Fruit fly (Drosophila melanogaster) whole organism, prepupa: ENCODE measurements around the gene CecB.

Experiments
- Blimp-1 ChIP-seq: fragments of 200-800 bp; sonication (Bioruptor generic); optimal IDR thresholded peaks from 3 replicates; lab custom pipeline; 2017; ENCODE audit warnings: missing biosample characterization, missing genetic modification characterization, mild to moderate bottlenecking, moderate library complexity, missing genetic modification reagents
- CG10631 ChIP-seq: fragments of 200-800 bp; sonication (Bioruptor generic); optimal IDR thresholded peaks from 2 replicates; lab custom pipeline; 2016; ENCODE audit warnings: missing biosample characterization, missing genetic modification characterization
- CG11762 ChIP-seq: fragments of 200-800 bp; sonication (Bioruptor generic); optimal IDR thresholded peaks from 3 replicates; lab custom pipeline; 2016; ENCODE audit warnings: missing biosample characterization, missing genetic modification characterization; ENCODE audit not compliant: insufficient read depth
- CG15336 ChIP-seq: fragments of 200-800 bp; sonication (Bioruptor generic); IDR thresholded peaks from 2 replicates; pipeline ENCODE4 v1.3.6; 2022; ENCODE audit warnings: missing biosample characterization, missing genetic modification characterization
- CG1621 ChIP-seq: fragments of 200-800 bp; sonication (Bioruptor generic); optimal IDR thresholded peaks from 3 replicates; lab custom pipeline; 2018; ENCODE audit warnings: missing biosample characterization, mild to moderate bottlenecking, missing genetic modification characterization
- CG16779 ChIP-seq: fragments of 200-800 bp; sonication (Bioruptor generic); optimal IDR thresholded peaks from 3 replicates; lab custom pipeline; 2017; ENCODE audit warnings: missing biosample characterization, mild to moderate bottlenecking, missing genetic modification characterization
- CG31627 ChIP-seq: fragments of 200-800 bp; sonication (Bioruptor generic); optimal IDR thresholded peaks from 3 replicates; lab custom pipeline; 2016; ENCODE audit warnings: missing biosample characterization, missing genetic modification characterization
- CG32006 ChIP-seq: fragments of 200-800 bp; sonication (Bioruptor generic); optimal IDR thresholded peaks from 3 replicates; lab custom pipeline; 2017; ENCODE audit warnings: missing biosample characterization, mild to moderate bottlenecking, missing genetic modification characterization
- CG34406 ChIP-seq: fragments of 200-800 bp; sonication (Bioruptor generic); optimal IDR thresholded peaks from 3 replicates; lab custom pipeline; 2016; ENCODE audit warnings: missing biosample characterization, missing genetic modification characterization
- CG3919 ChIP-seq: fragments of 200-800 bp; sonication (Bioruptor generic); optimal IDR thresholded peaks from 3 replicates; lab custom pipeline; 2016; ENCODE audit warnings: missing biosample characterization, missing genetic modification characterization
- CG6276 ChIP-seq: fragments of 200-800 bp; sonication (Bioruptor generic); optimal IDR thresholded peaks from 2 replicates; lab custom pipeline; 2017; ENCODE audit warnings: missing biosample characterization, mild to moderate bottlenecking, missing genetic modification characterization
- CG6792 ChIP-seq: fragments of 200-800 bp; sonication (Bioruptor generic); optimal IDR thresholded peaks from 3 replicates; lab custom pipeline; 2016; ENCODE audit warnings: missing biosample characterization, missing genetic modification characterization
- CG6808 ChIP-seq: fragments of 200-800 bp; sonication (Bioruptor generic); optimal IDR thresholded peaks from 3 replicates; lab custom pipeline; 2017; ENCODE audit warnings: missing biosample characterization, missing genetic modification characterization, mild to moderate bottlenecking, moderate library complexity, missing genetic modification reagents
- CG7368 ChIP-seq: fragments of 200-800 bp; sonication (Bioruptor generic); optimal IDR thresholded peaks from 3 replicates; lab custom pipeline; 2016; ENCODE audit warnings: missing biosample characterization, missing genetic modification characterization
- CG8319 ChIP-seq: fragments of 200-800 bp; sonication (Bioruptor generic); optimal IDR thresholded peaks from 3 replicates; lab custom pipeline; 2016; ENCODE audit warnings: missing biosample characterization, missing genetic modification characterization
- CG8632 ChIP-seq: fragments of 200-800 bp; sonication (Bioruptor generic); optimal IDR thresholded peaks from 3 replicates; lab custom pipeline; 2016; ENCODE audit warnings: missing biosample characterization, missing genetic modification characterization
- CG9139 ChIP-seq: fragments of 200-800 bp; sonication (Bioruptor generic); optimal IDR thresholded peaks from 3 replicates; lab custom pipeline; 2017; ENCODE audit warnings: missing biosample characterization, mild to moderate bottlenecking, missing genetic modification characterization
- Eip75B ChIP-seq: fragments of 200-800 bp; sonication (Bioruptor generic); optimal IDR thresholded peaks from 3 replicates; lab custom pipeline; 2016; ENCODE audit warnings: missing biosample characterization, missing genetic modification characterization
- Eip78C ChIP-seq: fragments of 200-800 bp; sonication (Bioruptor generic); peaks from one replicate; lab custom pipeline; 2016; ENCODE audit warnings: missing biosample characterization, missing genetic modification characterization
- Eip93F ChIP-seq: fragments of 200-800 bp; sonication (Bioruptor generic); optimal IDR thresholded peaks from 2 replicates; lab custom pipeline; 2016; ENCODE audit warnings: missing biosample characterization, mild to moderate bottlenecking, missing genetic modification characterization
- Ets21C ChIP-seq: fragments of 200-800 bp; sonication (Bioruptor generic); optimal IDR thresholded peaks from 3 replicates; lab custom pipeline; 2016; ENCODE audit warnings: missing biosample characterization, missing genetic modification characterization
- Ets96B ChIP-seq: fragments of 200-800 bp; optimal IDR thresholded peaks from 2 replicates; lab custom pipeline; 2019; ENCODE audit warnings: missing biosample characterization, mild to moderate bottlenecking, missing genetic modification characterization, moderate library complexity
- Gug ChIP-seq: fragments of 200-800 bp; sonication (Bioruptor generic); IDR thresholded peaks from 2 replicates; pipeline ENCODE4 v1.3.6; 2022; ENCODE audit warnings: missing biosample characterization, missing genetic modification characterization
- Hr38 ChIP-seq: sonication (Bioruptor generic); optimal IDR thresholded peaks from 2 replicates; lab custom pipeline; 2016; ENCODE audit warnings: missing biosample characterization, missing genetic modification characterization
- Hr4 ChIP-seq: fragments of 200-800 bp; sonication (Bioruptor generic); optimal IDR thresholded peaks from 3 replicates; lab custom pipeline; 2016; ENCODE audit warnings: missing biosample characterization, missing genetic modification characterization
- Lpt ChIP-seq: fragments of 200-800 bp; sonication (Bioruptor generic); optimal IDR thresholded peaks from 3 replicates; lab custom pipeline; 2016; ENCODE audit warnings: missing biosample characterization, missing genetic modification characterization
- Met ChIP-seq: fragments of 200-800 bp; sonication (Bioruptor generic); optimal IDR thresholded peaks from 3 replicates; lab custom pipeline; 2016; ENCODE audit warnings: missing biosample characterization, missing genetic modification characterization
- OdsH ChIP-seq: fragments of 200-800 bp; sonication (Bioruptor generic); optimal IDR thresholded peaks from 3 replicates; lab custom pipeline; 2016; ENCODE audit warnings: missing biosample characterization, missing genetic modification characterization
- Smox ChIP-seq: fragments of 200-800 bp; sonication (Bioruptor generic); optimal IDR thresholded peaks from 3 replicates; lab custom pipeline; 2016; ENCODE audit warnings: missing biosample characterization, missing genetic modification characterization
- Sox102F ChIP-seq: fragments of 200-800 bp; sonication (Bioruptor generic); optimal IDR thresholded peaks from 2 replicates; lab custom pipeline; 2016; ENCODE audit warnings: missing biosample characterization, mild to moderate bottlenecking, missing genetic modification characterization
- Sox14 ChIP-seq: fragments of 200-800 bp; sonication (Bioruptor generic); optimal IDR thresholded peaks from 3 replicates; lab custom pipeline; 2016; ENCODE audit warnings: missing biosample characterization, missing genetic modification characterization
- Sox15 ChIP-seq: fragments of 200-800 bp; sonication (Bioruptor generic); optimal IDR thresholded peaks from 3 replicates; lab custom pipeline; 2016; ENCODE audit warnings: missing biosample characterization, missing genetic modification characterization
- achi ChIP-seq: fragments of 200-800 bp; sonication (Bioruptor generic); optimal IDR thresholded peaks from 3 replicates; lab custom pipeline; 2016; ENCODE audit warnings: missing biosample characterization, missing genetic modification characterization
- dac ChIP-seq: fragments of 200-800 bp; sonication (Bioruptor generic); optimal IDR thresholded peaks from 2 replicates; lab custom pipeline; 2017; ENCODE audit warnings: missing biosample characterization, mild to moderate bottlenecking, missing genetic modification characterization
- dsx ChIP-seq: fragments of 200-800 bp; optimal IDR thresholded peaks from 3 replicates; lab custom pipeline; 2019; ENCODE audit warnings: missing biosample characterization, mild to moderate bottlenecking, missing genetic modification characterization, moderate library complexity; ENCODE audit not compliant: poor library complexity, severe bottlenecking
- eg ChIP-seq: fragments of 200-800 bp; sonication (Bioruptor generic); IDR thresholded peaks from 3 replicates; pipeline ENCODE4 v1.3.6; 2022; ENCODE audit warnings: missing biosample characterization, missing genetic modification characterization
- esn ChIP-seq: fragments of 200-800 bp; sonication (Bioruptor generic); optimal IDR thresholded peaks from 2 replicates; lab custom pipeline; 2016; ENCODE audit warnings: missing biosample characterization, mild to moderate bottlenecking, missing genetic modification characterization, moderate library complexity
- fd85E ChIP-seq: fragments of 200-800 bp; sonication (Bioruptor generic); optimal IDR thresholded peaks from 3 replicates; lab custom pipeline; 2016; ENCODE audit warnings: missing biosample characterization, missing genetic modification characterization
- fkh ChIP-seq: fragments of 200-800 bp; sonication (Bioruptor generic); optimal IDR thresholded peaks from 3 replicates; lab custom pipeline; 2017; ENCODE audit warnings: missing biosample characterization, mild to moderate bottlenecking, missing genetic modification characterization, moderate library complexity
- lz ChIP-seq: fragments of 200-800 bp; sonication (Bioruptor generic); optimal IDR thresholded peaks from 3 replicates; lab custom pipeline; 2016; ENCODE audit warnings: missing biosample characterization, missing genetic modification characterization
- net ChIP-seq: fragments of 200-800 bp; sonication (Bioruptor generic); optimal IDR thresholded peaks from 3 replicates; lab custom pipeline; 2016; ENCODE audit warnings: missing biosample characterization, missing genetic modification characterization
- salr ChIP-seq, 2 experiments: fragments of 200-800 bp; sonication (Bioruptor generic); optimal IDR thresholded peaks; 3 replicates each; lab custom pipeline; 2016 to 2018; ENCODE audit warnings: missing biosample characterization in 2 of 2, missing genetic modification characterization in 2 of 2, mild to moderate bottlenecking in 1 of 2
- spab ChIP-seq: fragments of 200-800 bp; sonication (Bioruptor generic); optimal IDR thresholded peaks from 2 replicates; lab custom pipeline; 2017; ENCODE audit warnings: missing biosample characterization, mild to moderate bottlenecking, missing genetic modification characterization, missing genetic modification reagents
- ss ChIP-seq, 2 experiments: fragments of 200-800 bp; sonication (Bioruptor generic); optimal IDR thresholded peaks; 2 replicates in 1 of 2; 3 replicates in 1 of 2; lab custom pipeline; 2017 to 2018; ENCODE audit warnings: mild to moderate bottlenecking in 2 of 2, missing biosample characterization in 2 of 2, missing genetic modification characterization in 2 of 2, moderate library complexity in 1 of 2
- svp ChIP-seq: fragments of 200-800 bp; sonication (Bioruptor generic); peaks from one replicate; lab custom pipeline; 2016; ENCODE audit warnings: missing biosample characterization, missing genetic modification characterization
- topi ChIP-seq: fragments of 200-800 bp; sonication (Bioruptor generic); optimal IDR thresholded peaks from 3 replicates; lab custom pipeline; 2016; ENCODE audit warnings: missing biosample characterization, missing genetic modification characterization
- vri ChIP-seq: fragments of 200-800 bp; sonication (Bioruptor generic); optimal IDR thresholded peaks from 3 replicates; lab custom pipeline; 2016; ENCODE audit warnings: missing biosample characterization, mild to moderate bottlenecking, missing genetic modification characterization

The CecB gene

DNA sequence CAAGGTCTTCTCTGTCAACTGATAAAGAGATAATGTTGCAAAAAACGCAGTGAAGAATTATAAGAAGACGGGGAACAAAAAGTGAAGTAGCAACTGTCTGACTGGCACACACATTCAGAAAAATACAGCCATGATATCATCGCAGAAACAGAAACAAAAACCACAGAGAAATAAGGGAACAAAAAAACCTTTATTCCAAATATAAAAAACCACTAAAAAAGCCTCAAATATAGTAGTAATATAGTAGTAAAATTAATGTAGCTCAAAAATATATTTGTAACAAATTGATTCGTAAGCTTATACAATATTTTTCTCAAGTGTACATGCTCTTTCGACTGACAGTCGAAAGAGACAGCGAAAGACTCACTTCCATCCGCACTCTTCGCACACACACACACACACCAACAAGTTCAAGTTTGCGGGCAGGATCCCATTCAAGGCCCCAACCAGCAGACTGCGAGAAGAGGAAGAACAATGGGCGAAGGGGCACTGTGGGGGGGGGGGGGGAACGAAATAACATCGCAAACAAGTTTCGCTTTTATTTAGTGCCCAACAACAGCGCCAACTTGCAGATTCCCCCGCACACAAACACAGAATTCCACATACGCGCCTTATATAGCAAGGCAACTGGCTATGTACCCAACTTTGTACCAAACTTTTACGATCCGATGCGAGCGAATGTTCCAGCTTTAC lies 44.8 kb upstream of the CecB start (continued):
- TF ChIP-seq CG6808 (GFP tag; lab: Kevin White, UChicago) = peak; percentile 79
- peak; percentile 65 for TF ChIP-seq CG32006 (GFP tag; lab: Kevin White, UChicago)
- TF ChIP-seq CG6276 = no peak
- peak; percentile 73 for TF ChIP-seq dsx (GFP tag; lab: Kevin White, UChicago)
- peak; percentile 79 for TF ChIP-seq Sox102F (GFP tag; lab: Kevin White, UChicago)
- TF ChIP-seq svp (GFP tag; lab: Kevin White, UChicago) = peak; percentile 91
- peak; percentile 69 for TF ChIP-seq CG9139 (GFP tag; lab: Kevin White, UChicago)
- peak; percentile 96 for TF ChIP-seq Ets96B (tag; lab: Kevin White, UChicago)
- TF ChIP-seq esn (GFP tag; lab: Kevin White, UChicago) = peak; percentile 91
- TF ChIP-seq fd85E (GFP tag; lab: Kevin White, UChicago) = peak; percentile 61
- peak; percentile 80 for TF ChIP-seq achi (GFP tag; lab: Kevin White, UChicago)
- peak; percentile 95 for TF ChIP-seq Eip75B (GFP tag; lab: Kevin White, UChicago)
- peak; percentile 84 for TF ChIP-seq OdsH (GFP tag; lab: Kevin White, UChicago)
- peak; percentile 59 for TF ChIP-seq CG11762 (GFP tag; lab: Kevin White, UChicago)
- TF ChIP-seq Ets21C (GFP tag; lab: Kevin White, UChicago) = peak; percentile 69
- TF ChIP-seq CG8632 (GFP tag; lab: Kevin White, UChicago) = peak; percentile 87
- TF ChIP-seq, all 60 proteins: peak for 55

- TF ChIP-seq lz (GFP tag; lab: Kevin White, UChicago) = peak; percentile 92
- TF ChIP-seq CG1621 = peak; percentile 80
- peak; percentile 94 for TF ChIP-seq topi (GFP tag; lab: Kevin White, UChicago)
- peak; percentile 90 for TF ChIP-seq Ets96B (tag; lab: Kevin White, UChicago)
- peak; percentile 99 for TF ChIP-seq Eip78C
- peak; percentile 80 for TF ChIP-seq Hr4 (GFP tag; lab: Kevin White, UChicago)
- peak; percentile 79 for TF ChIP-seq net (GFP tag; lab: Kevin White, UChicago)
- peak; percentile 93 for TF ChIP-seq Eip93F
- TF ChIP-seq Hr38 (GFP tag; lab: Kevin White, UChicago) = no peak
- peak; percentile 73 for TF ChIP-seq CG15336
- peak; percentile 97 for TF ChIP-seq Met (GFP tag; lab: Kevin White, UChicago)
- peak; percentile 69 for TF ChIP-seq spab (GFP tag; lab: Kevin White, UChicago)
- TF ChIP-seq Gug (GFP tag; lab: Robert Waterston, UW) = peak; percentile 63
- peak; percentile 70 for TF ChIP-seq CG16779 (tag; lab: Kevin White, UChicago)
- peak; percentile 64 for TF ChIP-seq CG32006 (GFP tag; lab: Kevin White, UChicago)
- peak; percentile 89 for TF ChIP-seq CG8632 (GFP tag; lab: Kevin White, UChicago)
- TF ChIP-seq salr (GFP tag; optimal IDR thresholded peaks at IDR 0.05; lab: Kevin White, UChicago) = peak; percentile 48 to 59
- peak; percentile 54 for TF ChIP-seq CG9139 (GFP tag; lab: Kevin White, UChicago)
- TF ChIP-seq CG7368 (GFP tag; lab: Kevin White, UChicago) = peak; percentile 83
- TF ChIP-seq Eip75B (GFP tag; lab: Kevin White, UChicago) = peak; percentile 89
- TF ChIP-seq fkh (GFP tag; lab: Kevin White, UChicago) = no peak
- TF ChIP-seq vri = peak; percentile 88
- peak; percentile 95 for TF ChIP-seq esn (GFP tag; lab: Kevin White, UChicago)
- TF ChIP-seq CG8319 (GFP tag; lab: Kevin White, UChicago) = peak; percentile 81
- no peak for TF ChIP-seq eg (GFP tag; lab: Robert Waterston, UW)
- peak; percentile 88 for TF ChIP-seq Smox
- peak; percentile 83 for TF ChIP-seq OdsH (GFP tag; lab: Kevin White, UChicago)
- peak; percentile 76 for TF ChIP-seq CG31627
- peak; percentile 68 for TF ChIP-seq Sox15 (GFP tag; lab: Kevin White, UChicago)
- TF ChIP-seq CG34406 = peak; percentile 91
- peak; percentile 91 for TF ChIP-seq CG6792 (GFP tag; lab: Kevin White, UChicago)
- TF ChIP-seq Lpt = peak; percentile 24
- TF ChIP-seq dac (GFP tag; lab: Kevin White, UChicago) = no peak
- TF ChIP-seq Sox14 (GFP tag; lab: Kevin White, UChicago) = peak; percentile 78
- TF ChIP-seq Blimp-1 = peak; percentile 35
- peak; percentile 85 for TF ChIP-seq CG10631
- no peak for TF ChIP-seq fd85E (GFP tag; lab: Kevin White, UChicago)
- peak; percentile 73 to 81 for TF ChIP-seq ss (GFP tag; optimal IDR thresholded peaks at IDR 0.05; lab: Kevin White, UChicago)
- TF ChIP-seq CG3919 = peak; percentile 76
- TF ChIP-seq CG6276 = no peak
Measured at dm6 chr3R:30257588-30257987, 44.0 kb upstream of the CecB start.
